Fruit fly (Drosophila melanogaster) whole organism, embryonic: Measurements from ENCODE around the gene CG12289.
A peak's percentile ranks its signal among the peaks of the same experiment; 100 is the strongest.

ENCODE experiments used
- Abd-B ChIP-seq: fragments of 200-800 bp; sonication (Bioruptor generic); optimal IDR thresholded peaks from 2 replicates; lab custom pipeline; 2018; ENCODE audit warnings: missing biosample characterization, mild to moderate bottlenecking, missing genetic modification characterization, moderate library complexity
- Bdp1 ChIP-seq: fragments of 200-800 bp; sonication (Bioruptor generic); optimal IDR thresholded peaks from 3 replicates; lab custom pipeline; 2016; ENCODE audit warnings: missing biosample characterization, missing genetic modification characterization
- CG13296 ChIP-seq: fragments of 200-800 bp; sonication (Bioruptor generic); optimal IDR thresholded peaks from 3 replicates; lab custom pipeline; 2018; ENCODE audit warnings: missing biosample characterization, mild to moderate bottlenecking, missing genetic modification characterization
- CG15601 ChIP-seq: fragments of 200-800 bp; sonication (Bioruptor generic); optimal IDR thresholded peaks from 3 replicates; lab custom pipeline; 2019; ENCODE audit warnings: missing biosample characterization, mild to moderate bottlenecking, missing genetic modification characterization, moderate library complexity
- CG15696 ChIP-seq: fragments of 200-800 bp; sonication (Bioruptor generic); optimal IDR thresholded peaks from 2 replicates; lab custom pipeline; 2019; ENCODE audit warnings: missing biosample characterization, mild to moderate bottlenecking, missing genetic modification characterization, moderate library complexity
- CG1647 ChIP-seq: fragments of 200-800 bp; sonication (Bioruptor generic); optimal IDR thresholded peaks from 3 replicates; lab custom pipeline; 2016; ENCODE audit warnings: missing biosample characterization, missing genetic modification characterization
- CG17385 ChIP-seq: fragments of 200-800 bp; sonication (Bioruptor generic); optimal IDR thresholded peaks from 3 replicates; lab custom pipeline; 2018; ENCODE audit warnings: missing biosample characterization, mild to moderate bottlenecking, missing genetic modification characterization
- CG18599 ChIP-seq: fragments of 200-800 bp; sonication (Bioruptor generic); optimal IDR thresholded peaks from 3 replicates; lab custom pipeline; 2017; ENCODE audit warnings: missing biosample characterization, missing genetic modification characterization, mild to moderate bottlenecking, moderate library complexity, missing genetic modification reagents
- CG31441 ChIP-seq: fragments of 200-800 bp; sonication (Bioruptor generic); IDR thresholded peaks from 2 replicates; pipeline ENCODE4 v1.3.6; 2022; ENCODE audit warnings: missing biosample characterization, missing genetic modification characterization
- CG3281 ChIP-seq: fragments of 200-800 bp; sonication (Bioruptor generic); optimal IDR thresholded peaks from 3 replicates; lab custom pipeline; 2017; ENCODE audit warnings: missing biosample characterization, mild to moderate bottlenecking, missing genetic modification characterization
- CG3838 ChIP-seq: fragments of 200-800 bp; sonication (Bioruptor generic); optimal IDR thresholded peaks from 3 replicates; lab custom pipeline; 2016; ENCODE audit warnings: missing biosample characterization, missing genetic modification characterization
- CG4404 ChIP-seq: fragments of 200-800 bp; sonication (Bioruptor generic); IDR thresholded peaks from 2 replicates; pipeline ENCODE4 v1.3.6; 2022; ENCODE audit warnings: missing biosample characterization, missing genetic modification characterization
- CG5180 ChIP-seq: fragments of 200-800 bp; sonication (Bioruptor generic); optimal IDR thresholded peaks from 3 replicates; lab custom pipeline; 2017; ENCODE audit warnings: missing biosample characterization, missing genetic modification characterization, mild to moderate bottlenecking, moderate library complexity, missing genetic modification reagents
- CG6254 ChIP-seq: fragments of 200-800 bp; sonication (Bioruptor generic); optimal IDR thresholded peaks from 3 replicates; lab custom pipeline; 2017; ENCODE audit warnings: mild to moderate bottlenecking, missing biosample characterization, missing genetic modification reagents, missing genetic modification characterization
- CG6791 ChIP-seq: fragments of 200-800 bp; sonication (Bioruptor generic); IDR thresholded peaks from 3 replicates; pipeline ENCODE4 v1.3.6; 2022; ENCODE audit warnings: missing biosample characterization, missing genetic modification characterization; ENCODE audit not compliant: partially characterized antibody
- CG7745 ChIP-seq: fragments of 200-800 bp; sonication (Bioruptor generic); optimal IDR thresholded peaks from 2 replicates; lab custom pipeline; 2018; ENCODE audit warnings: missing biosample characterization, mild to moderate bottlenecking, missing genetic modification characterization, moderate library complexity
- CG7963 ChIP-seq: fragments of 200-800 bp; sonication (Bioruptor generic); IDR thresholded peaks from 3 replicates; pipeline ENCODE4 v1.3.6; 2022; ENCODE audit warnings: missing biosample characterization, missing genetic modification characterization; ENCODE audit not compliant: partially characterized antibody
- CG8388 ChIP-seq: fragments of 200-800 bp; sonication (Bioruptor generic); optimal IDR thresholded peaks from 2 replicates; lab custom pipeline; 2019; ENCODE audit warnings: missing biosample characterization, mild to moderate bottlenecking, missing genetic modification characterization, moderate library complexity
- CTCF ChIP-seq: fragments of 200-800 bp; sonication (Bioruptor generic); optimal IDR thresholded peaks from 2 replicates; lab custom pipeline; 2017; ENCODE audit warnings: missing biosample characterization, mild to moderate bottlenecking, missing genetic modification characterization, moderate library complexity
- HLH54F ChIP-seq: fragments of 200-800 bp; sonication (Bioruptor generic); optimal IDR thresholded peaks from 3 replicates; lab custom pipeline; 2016; ENCODE audit warnings: missing biosample characterization, missing genetic modification characterization
- Lhr ChIP-seq: fragments of 200-800 bp; sonication (Bioruptor generic); optimal IDR thresholded peaks from 3 replicates; lab custom pipeline; 2017; ENCODE audit warnings: mild to moderate bottlenecking, missing biosample characterization, missing genetic modification reagents, missing genetic modification characterization
- Oli ChIP-seq: fragments of 200-800 bp; sonication (Bioruptor generic); optimal IDR thresholded peaks from 2 replicates; lab custom pipeline; 2018; ENCODE audit warnings: missing biosample characterization, mild to moderate bottlenecking, missing genetic modification characterization, moderate library complexity
- PHDP ChIP-seq: fragments of 200-800 bp; sonication (Bioruptor generic); optimal IDR thresholded peaks from 3 replicates; lab custom pipeline; 2018; ENCODE audit warnings: missing biosample characterization, mild to moderate bottlenecking, missing genetic modification characterization, moderate library complexity
- Ptx1 ChIP-seq: fragments of 200-800 bp; sonication (Bioruptor generic); IDR thresholded peaks from 2 replicates; pipeline ENCODE4 v1.3.6; 2022; ENCODE audit warnings: missing biosample characterization, missing genetic modification characterization
- Side ChIP-seq: fragments of 200-800 bp; sonication (Bioruptor generic); optimal IDR thresholded peaks from 2 replicates; lab custom pipeline; 2016; ENCODE audit warnings: missing biosample characterization, missing genetic modification characterization
- Sox100B ChIP-seq: fragments of 200-800 bp; sonication (Bioruptor generic); optimal IDR thresholded peaks from 3 replicates; lab custom pipeline; 2018; ENCODE audit warnings: missing biosample characterization, mild to moderate bottlenecking, missing genetic modification characterization
- Usf ChIP-seq: fragments of 200-800 bp; sonication (Bioruptor generic); optimal IDR thresholded peaks from 2 replicates; lab custom pipeline; 2017; ENCODE audit warnings: missing genotype, missing biosample characterization, missing genetic modification characterization
- YL-1 ChIP-seq: fragments of 200-800 bp; sonication (Bioruptor generic); optimal IDR thresholded peaks from 3 replicates; lab custom pipeline; 2017; ENCODE audit warnings: missing biosample characterization, mild to moderate bottlenecking, missing genetic modification characterization
- ash1 ChIP-seq: fragments of 200-800 bp; sonication (Bioruptor generic); optimal IDR thresholded peaks from 2 replicates; lab custom pipeline; 2018; ENCODE audit warnings: missing biosample characterization, mild to moderate bottlenecking, missing genetic modification characterization
- bcd ChIP-seq: fragments of 200-800 bp; sonication (Bioruptor generic); optimal IDR thresholded peaks from 2 replicates; lab custom pipeline; 2017; ENCODE audit warnings: missing biosample characterization, mild to moderate bottlenecking, missing genetic modification characterization
- bowl ChIP-seq: fragments of 200-800 bp; sonication (Bioruptor generic); IDR thresholded peaks from 2 replicates; pipeline ENCODE4 v1.3.6; 2022; ENCODE audit warnings: missing biosample characterization, missing genetic modification characterization
- caup ChIP-seq: fragments of 200-800 bp; sonication (Bioruptor generic); optimal IDR thresholded peaks from 3 replicates; lab custom pipeline; 2017; ENCODE audit warnings: missing biosample characterization, mild to moderate bottlenecking, missing genetic modification characterization, moderate library complexity; ENCODE audit not compliant: severe bottlenecking
- chinmo ChIP-seq: fragments of 200-800 bp; sonication (Bioruptor generic); IDR thresholded peaks from 4 replicates; pipeline ENCODE4 v1.3.6; 2022; ENCODE audit warnings: missing biosample characterization, missing genetic modification characterization; ENCODE audit not compliant: partially characterized antibody
- crol ChIP-seq: fragments of 200-800 bp; sonication (Bioruptor generic); IDR thresholded peaks from 2 replicates; pipeline ENCODE4 v1.3.6; 2022; ENCODE audit warnings: missing biosample characterization, missing genetic modification characterization
- dan ChIP-seq: fragments of 200-800 bp; sonication (Bioruptor generic); IDR thresholded peaks from 2 replicates; pipeline ENCODE4 v1.3.6; 2022; ENCODE audit warnings: missing biosample characterization, missing genetic modification characterization
- danr ChIP-seq: fragments of 200-800 bp; sonication (Bioruptor generic); IDR thresholded peaks from 2 replicates; pipeline ENCODE4 v1.3.6; 2022; ENCODE audit warnings: missing biosample characterization, missing genetic modification characterization
- disco-r ChIP-seq: fragments of 200-800 bp; sonication (Bioruptor generic); optimal IDR thresholded peaks from 2 replicates; lab custom pipeline; 2016; ENCODE audit warnings: missing biosample characterization, missing genetic modification characterization
- fd102C ChIP-seq: fragments of 200-800 bp; sonication (Bioruptor generic); optimal IDR thresholded peaks from 2 replicates; lab custom pipeline; 2018; ENCODE audit warnings: missing biosample characterization, mild to moderate bottlenecking, missing genetic modification characterization, moderate library complexity
- gem ChIP-seq: fragments of 200-800 bp; sonication (Bioruptor generic); optimal IDR thresholded peaks from 2 replicates; lab custom pipeline; 2019; ENCODE audit warnings: missing biosample characterization, mild to moderate bottlenecking, missing genetic modification characterization, moderate library complexity
- hbn ChIP-seq: fragments of 200-800 bp; sonication (Bioruptor generic); IDR thresholded peaks from 2 replicates; pipeline ENCODE4 v1.3.6; 2022; ENCODE audit warnings: missing biosample characterization, missing genetic modification characterization; ENCODE audit not compliant: partially characterized antibody
- her ChIP-seq: fragments of 200-800 bp; sonication (Bioruptor generic); optimal IDR thresholded peaks from 2 replicates; lab custom pipeline; 2016; ENCODE audit warnings: missing biosample characterization, missing genetic modification characterization
- maf-S ChIP-seq: fragments of 200-800 bp; sonication (Bioruptor generic); optimal IDR thresholded peaks from 2 replicates; lab custom pipeline; 2016; ENCODE audit warnings: missing biosample characterization, missing genetic modification characterization
- phol ChIP-seq: fragments of 200-800 bp; sonication (Bioruptor generic); optimal IDR thresholded peaks from 3 replicates; lab custom pipeline; 2018; ENCODE audit warnings: missing biosample characterization, mild to moderate bottlenecking, missing genetic modification characterization, moderate library complexity
- pita ChIP-seq: fragments of 200-800 bp; sonication (Bioruptor generic); optimal IDR thresholded peaks from 2 replicates; lab custom pipeline; 2017; ENCODE audit warnings: missing biosample characterization, mild to moderate bottlenecking, missing genetic modification characterization
- ro ChIP-seq: fragments of 200-800 bp; sonication (Bioruptor generic); IDR thresholded peaks from 2 replicates; pipeline ENCODE4 v1.3.6; 2022; ENCODE audit warnings: missing biosample characterization, missing genetic modification characterization
- shn ChIP-seq: fragments of 200-800 bp; sonication (Bioruptor generic); optimal IDR thresholded peaks from 3 replicates; lab custom pipeline; 2016; ENCODE audit warnings: missing biosample characterization, missing genetic modification characterization
- stc ChIP-seq: fragments of 200-800 bp; sonication (Bioruptor generic); IDR thresholded peaks from 2 replicates; pipeline ENCODE4 v1.3.6; 2022; ENCODE audit warnings: missing biosample characterization, missing genetic modification characterization
- twi ChIP-seq: fragments of 200-800 bp; optimal IDR thresholded peaks from 2 replicates; lab custom pipeline; 2019; ENCODE audit warnings: missing biosample characterization, mild to moderate bottlenecking, missing genetic modification characterization, moderate library complexity
- wek ChIP-seq: fragments of 200-800 bp; sonication (Bioruptor generic); optimal IDR thresholded peaks from 3 replicates; lab custom pipeline; 2018; ENCODE audit warnings: missing biosample characterization, mild to moderate bottlenecking, missing genetic modification characterization, moderate library complexity
- zen ChIP-seq: fragments of 200-800 bp; sonication (Bioruptor generic); optimal IDR thresholded peaks from 3 replicates; lab custom pipeline; 2018; ENCODE audit warnings: missing biosample characterization, mild to moderate bottlenecking, missing genetic modification characterization, moderate library complexity
- zf30C ChIP-seq: fragments of 200-800 bp; sonication (Bioruptor generic); optimal IDR thresholded peaks from 3 replicates; lab custom pipeline; 2018; ENCODE audit warnings: missing biosample characterization, mild to moderate bottlenecking, missing genetic modification characterization

The CG12289 gene

dm6 chr3L:11466985-11467384 is 8.7 kb upstream of the CG12289 start (continued):
- TF ChIP-seq her (GFP tag; lab: Kevin White, UChicago) (no peak), CG8388 (GFP tag; lab: Kevin White, UChicago) (peak; percentile 30), CG17385 (GFP tag; lab: Kevin White, UChicago) (peak; percentile 27), CG18599 (GFP tag; lab: Kevin White, UChicago) (peak; percentile 49), stc (GFP tag; lab: Robert Waterston, UW) (no peak), PHDP (tag; lab: Kevin White, UChicago) (peak; percentile 45), shn (no peak), YL-1 (GFP tag; lab: Kevin White, UChicago) (no peak), bowl (GFP tag; lab: Robert Waterston, UW) (no peak), phol (tag; lab: Kevin White, UChicago) (peak; percentile 45), CG1647 (no peak), hbn (no peak), caup (GFP tag; lab: Kevin White, UChicago) (peak; percentile 7), CG4404 (GFP tag; lab: Robert Waterston, UW) (no peak), CTCF (no peak), wek (GFP tag; lab: Kevin White, UChicago) (no peak), fd102C (GFP tag; lab: Kevin White, UChicago) (no peak), CG15696 (tag; lab: Kevin White, UChicago) (no peak), Ptx1 (GFP tag; lab: Robert Waterston, UW) (0 out of 2 replicates have a peak, but pooled peaks have one; percentile 22), CG6254 (GFP tag; lab: Kevin White, UChicago) (no peak), Lhr (GFP tag; lab: Kevin White, UChicago) (no peak), disco-r (no peak), CG6791 (GFP tag; lab: Robert Waterston, UW) (no peak), Bdp1 (GFP tag; lab: Kevin White, UChicago) (no peak), dan (GFP tag; lab: Robert Waterston, UW) (no peak), CG3838 (GFP tag; lab: Kevin White, UChicago) (no peak), maf-S (GFP tag; lab: Kevin White, UChicago) (no peak), HLH54F (no peak), crol (GFP tag; lab: Robert Waterston, UW) (no peak), Usf (GFP tag; lab: Kevin White, UChicago) (no peak), chinmo (no peak), zf30C (GFP tag; lab: Kevin White, UChicago) (no peak), twi (no peak), danr (GFP tag; lab: Robert Waterston, UW) (no peak), CG31441 (GFP tag; lab: Robert Waterston, UW) (peak; percentile 66), pita (GFP tag; lab: Kevin White, UChicago) (no peak), ash1 (no peak), gem (tag; lab: Kevin White, UChicago) (peak; percentile 76), ro (GFP tag; lab: Robert Waterston, UW) (no peak), zen (no peak), bcd (GFP tag; lab: Kevin White, UChicago) (peak; percentile 12), CG15601 (peak; percentile 19), CG7963 (GFP tag; lab: Robert Waterston, UW) (no peak), Oli (tag; lab: Kevin White, UChicago) (peak; percentile 9), Abd-B (no peak), CG3281 (GFP tag; lab: Kevin White, UChicago) (peak; percentile 23), Side (no peak), CG5180 (GFP tag; lab: Kevin White, UChicago) (no peak), CG13296 (GFP tag; lab: Kevin White, UChicago) (peak; percentile 3), CG7745 (tag; lab: Kevin White, UChicago) (no peak), Sox100B (GFP tag; lab: Kevin White, UChicago) (peak; percentile 58)
